Fruit fly (Drosophila melanogaster): ENCODE results near the gene CG11050.

The CG11050 gene

DNA sequence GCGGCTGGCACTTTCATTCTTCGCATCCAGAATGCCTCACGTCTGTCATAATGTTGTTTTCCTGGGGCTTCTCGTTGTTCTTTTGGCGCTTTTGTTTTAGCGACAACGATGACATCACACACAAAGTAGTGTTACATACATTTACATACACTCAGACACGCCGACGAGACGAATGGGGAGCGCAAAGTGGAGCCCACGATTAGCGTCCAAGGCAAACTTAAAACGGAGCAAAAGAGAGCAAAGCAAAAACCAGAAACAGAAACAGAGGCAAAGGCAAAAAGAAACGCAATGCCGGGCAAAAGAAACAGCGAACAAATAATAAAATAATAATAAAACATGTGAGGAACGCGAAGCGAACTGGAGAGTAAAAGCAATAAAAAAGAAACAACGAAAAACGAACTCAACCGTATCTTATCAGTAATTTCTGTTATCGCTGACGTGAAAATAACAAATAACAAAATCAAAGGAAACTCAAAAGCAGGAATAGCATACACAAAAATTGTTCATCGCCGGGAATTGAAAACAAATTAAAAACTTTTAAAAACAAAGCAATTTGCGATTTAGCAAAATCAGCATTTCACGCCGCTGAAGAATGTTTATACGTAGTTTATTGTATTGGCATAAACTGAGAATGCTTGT, 33.7 kb downstream of the CG11050 start (continued):
- no peak for TF ChIP-seq CG3281 (GFP tag; optimal IDR thresholded peaks at IDR 0.05)
- TF ChIP-seq shn (GFP tag; optimal IDR thresholded peaks at IDR 0.05): no peak
- peak; percentile 42 for TF ChIP-seq cg (GFP tag; optimal IDR thresholded peaks at IDR 0.05)
- no peak for TF ChIP-seq bsh (GFP tag; optimal IDR thresholded peaks at IDR 0.05)
- TF ChIP-seq grn (GFP tag; optimal IDR thresholded peaks at IDR 0.05): peak; percentile 27
- no peak for TF ChIP-seq inv (GFP tag; IDR thresholded peaks at IDR 0.05; ENCODE audit: partially characterized antibody)
- TF ChIP-seq mirr (GFP tag; optimal IDR thresholded peaks at IDR 0.05): peak; percentile 8
- TF ChIP-seq Awh (GFP tag; IDR thresholded peaks at IDR 0.05): no peak
- no peak for TF ChIP-seq Doc2 (GFP tag; IDR thresholded peaks at IDR 0.05)
- no peak for TF ChIP-seq sna (GFP tag; IDR thresholded peaks at IDR 0.05; ENCODE audit: partially characterized antibody)
- TF ChIP-seq Dip3 (GFP tag; optimal IDR thresholded peaks at IDR 0.05): no peak
- peak; percentile 52 for TF ChIP-seq CG12155 (GFP tag; optimal IDR thresholded peaks at IDR 0.05)
- no peak for TF ChIP-seq hkb (optimal IDR thresholded peaks at IDR 0.05)
- no peak for TF ChIP-seq hkb (GFP tag; IDR thresholded peaks at IDR 0.05)
- no peak for TF ChIP-seq CG33557 (GFP tag; optimal IDR thresholded peaks at IDR 0.05)
- no peak for TF ChIP-seq bbx (GFP tag; IDR thresholded peaks at IDR 0.05; ENCODE audit: partially characterized antibody)
- TF ChIP-seq D (optimal IDR thresholded peaks at IDR 0.05): no peak
- TF ChIP-seq D (GFP tag; optimal IDR thresholded peaks at IDR 0.05): no peak
- no peak for TF ChIP-seq CG6813 (GFP tag; optimal IDR thresholded peaks at IDR 0.05)
- TF ChIP-seq sob (GFP tag; IDR thresholded peaks at IDR 0.05): no peak
- TF ChIP-seq lmd (GFP tag; IDR thresholded peaks at IDR 0.05): no peak
- peak; percentile 5 for TF ChIP-seq kni (GFP tag; optimal IDR thresholded peaks at IDR 0.05)
- TF ChIP-seq CG12769 (tag; optimal IDR thresholded peaks at IDR 0.05): peak; percentile 86
- no peak for TF ChIP-seq CG5180 (GFP tag; optimal IDR thresholded peaks at IDR 0.05)
- no peak for TF ChIP-seq CG30020 (tag; optimal IDR thresholded peaks at IDR 0.05)
- no peak for TF ChIP-seq ems (GFP tag; optimal IDR thresholded peaks at IDR 0.05)
- TF ChIP-seq C15 (GFP tag; IDR thresholded peaks at IDR 0.05): no peak
- TF ChIP-seq CG30403 (GFP tag; optimal IDR thresholded peaks at IDR 0.05): no peak
- TF ChIP-seq sr (GFP tag; IDR thresholded peaks at IDR 0.05): no peak
- TF ChIP-seq CG18764 (GFP tag; optimal IDR thresholded peaks at IDR 0.05): no peak
- TF ChIP-seq run (tag; optimal IDR thresholded peaks at IDR 0.05): no peak
- peak; percentile 15 for TF ChIP-seq sens (GFP tag)
- TF ChIP-seq hbn (GFP tag; IDR thresholded peaks at IDR 0.05; ENCODE audit: partially characterized antibody): no peak
- TF ChIP-seq croc (GFP tag; conservative IDR thresholded peaks at IDR 0.05): no peak
- TF ChIP-seq CG4854 (GFP tag; optimal IDR thresholded peaks at IDR 0.05): no peak
- peak in 1 of 2 experiments; percentile 53 for TF ChIP-seq eve (GFP tag; optimal IDR thresholded peaks at IDR 0.05)
- TF ChIP-seq CG34224 (GFP tag; IDR thresholded peaks at IDR 0.05; ENCODE audit: partially characterized antibody): peak; percentile 49; the same call in 2 of the 3 replicates
- TF ChIP-seq vvl (GFP tag; IDR thresholded peaks at IDR 0.05): peak; percentile 60; the same call in 1 of the 2 replicates
- no peak for TF ChIP-seq CG17802 (tag; optimal IDR thresholded peaks at IDR 0.05)
- TF ChIP-seq yki (optimal IDR thresholded peaks at IDR 0.05): no peak
- peak; percentile 37 for TF ChIP-seq sug (tag; optimal IDR thresholded peaks at IDR 0.05)
- TF ChIP-seq Opbp (GFP tag; IDR thresholded peaks at IDR 0.05; ENCODE audit: partially characterized antibody): no peak
- no peak for TF ChIP-seq CG16779 (GFP tag; IDR thresholded peaks at IDR 0.05)
- no peak for TF ChIP-seq tio (GFP tag; optimal IDR thresholded peaks at IDR 0.05)
- peak; percentile 65 for TF ChIP-seq sd (tag; optimal IDR thresholded peaks at IDR 0.05)
- no peak for TF ChIP-seq CG7556 (GFP tag; optimal IDR thresholded peaks at IDR 0.05)
- TF ChIP-seq CG8944 (GFP tag; optimal IDR thresholded peaks at IDR 0.05): no peak
- no peak for TF ChIP-seq CG2875 (GFP tag; optimal IDR thresholded peaks at IDR 0.05)
- no peak for TF ChIP-seq CG8478 (optimal IDR thresholded peaks at IDR 0.05)
- no peak for TF ChIP-seq oc (tag; optimal IDR thresholded peaks at IDR 0.05)
- TF ChIP-seq tin (GFP tag; optimal IDR thresholded peaks at IDR 0.05): no peak

All from whole organism, embryonic.